Worm (Caenorhabditis elegans): ENCODE measurements around the gene R02D5.1.

The R02D5.1 gene

ce11 chrV:14505745-14506214, 2.3 kb upstream of the R02D5.1 start:
- TF ChIP-seq klf-2 (GFP tag; conservative IDR thresholded peaks at IDR 0.05) (no peak), flt-1 (GFP tag; IDR thresholded peaks at IDR 0.05) (no peak), T22C8.4 (GFP tag; IDR thresholded peaks at IDR 0.05) (no peak), ref-1 (GFP tag; conservative IDR thresholded peaks at IDR 0.05) (no peak), ztf-23 (GFP tag; IDR thresholded peaks at IDR 0.05) (0 out of 2 replicates have a peak, but pooled peaks have one; percentile 55), tab-1 (GFP tag; IDR thresholded peaks at IDR 0.05) (no peak), med-1 (GFP tag; optimal IDR thresholded peaks at IDR 0.05; ENCODE audit: insufficient read depth) (no peak), cog-1 (tag; optimal IDR thresholded peaks at IDR 0.05) (peak; percentile 51), ztf-29 (GFP tag; IDR thresholded peaks at IDR 0.05) (peak; percentile 60; the same call in 1 of the 2 replicates)

ce11 chrV:14506713-14507675, 1.1 kb upstream of the R02D5.1 start:
- TF ChIP-seq flt-1 (GFP tag; IDR thresholded peaks at IDR 0.05): no peak
- TF ChIP-seq ztf-29 (GFP tag; IDR thresholded peaks at IDR 0.05): peak; percentile 13; the same call in 1 of the 2 replicates

- TF ChIP-seq klf-2 (GFP tag; conservative IDR thresholded peaks at IDR 0.05) (no peak), ztf-29 (GFP tag; IDR thresholded peaks at IDR 0.05) (no peak), cog-1 (tag; optimal IDR thresholded peaks at IDR 0.05) (no peak), med-1 (GFP tag; optimal IDR thresholded peaks at IDR 0.05; ENCODE audit: insufficient read depth) (no peak), ztf-23 (GFP tag; IDR thresholded peaks at IDR 0.05) (no peak), flt-1 (GFP tag; IDR thresholded peaks at IDR 0.05) (no peak), ref-1 (GFP tag; conservative IDR thresholded peaks at IDR 0.05) (no peak), T22C8.4 (GFP tag; IDR thresholded peaks at IDR 0.05) (no peak), tab-1 (GFP tag; IDR thresholded peaks at IDR 0.05) (no peak)
Measured at ce11 chrV:14508556-14508955, 507 bp downstream of the R02D5.1 start.

- TF ChIP-seq tab-1 (GFP tag; IDR thresholded peaks at IDR 0.05): no peak
- TF ChIP-seq med-1 (GFP tag; optimal IDR thresholded peaks at IDR 0.05; ENCODE audit: insufficient read depth): no peak
- no peak for TF ChIP-seq T22C8.4 (GFP tag; IDR thresholded peaks at IDR 0.05)
- TF ChIP-seq ztf-23 (GFP tag; IDR thresholded peaks at IDR 0.05): no peak
- no peak for TF ChIP-seq klf-2 (GFP tag; conservative IDR thresholded peaks at IDR 0.05)
- TF ChIP-seq cog-1 (tag; optimal IDR thresholded peaks at IDR 0.05): no peak
- no peak for TF ChIP-seq ref-1 (GFP tag; conservative IDR thresholded peaks at IDR 0.05)
- TF ChIP-seq ztf-29 (GFP tag; IDR thresholded peaks at IDR 0.05): no peak
- no peak for TF ChIP-seq flt-1 (GFP tag; IDR thresholded peaks at IDR 0.05)
Measured at ce11 chrV:14510746-14511145, 2.7 kb downstream of the R02D5.1 start, which contains the start of gene R02D5.9. TSS of gene R02D5.9 (minus strand) at chrV:14511123.

ce11 chrV:14518010-14518409, 10.0 kb downstream of the R02D5.1 start, which contains the start of gene R02D5.6:
TSS of gene R02D5.6 (minus strand) at chrV:14518110.
- TF ChIP-seq ztf-29 (GFP tag; IDR thresholded peaks at IDR 0.05) (no peak), ztf-23 (GFP tag; IDR thresholded peaks at IDR 0.05) (no peak), flt-1 (GFP tag; IDR thresholded peaks at IDR 0.05) (no peak)

ce11 chrV:14519268-14519667, 11.2 kb downstream of the R02D5.1 start, which contains the start of gene R02D5.8:
TSS of gene R02D5.8 (minus strand) at chrV:14519368.
- TF ChIP-seq med-1 (GFP tag; optimal IDR thresholded peaks at IDR 0.05; ENCODE audit: insufficient read depth) (no peak), ref-1 (GFP tag; conservative IDR thresholded peaks at IDR 0.05) (no peak), flt-1 (GFP tag; IDR thresholded peaks at IDR 0.05) (no peak), ztf-23 (GFP tag; IDR thresholded peaks at IDR 0.05) (no peak), tab-1 (GFP tag; IDR thresholded peaks at IDR 0.05) (no peak)

- no peak for TF ChIP-seq med-1 (GFP tag; optimal IDR thresholded peaks at IDR 0.05; ENCODE audit: insufficient read depth)
- TF ChIP-seq T22C8.4 (GFP tag; IDR thresholded peaks at IDR 0.05): no peak
- TF ChIP-seq tab-1 (GFP tag; IDR thresholded peaks at IDR 0.05): no peak
- no peak for TF ChIP-seq ref-1 (GFP tag; conservative IDR thresholded peaks at IDR 0.05)
- TF ChIP-seq klf-2 (GFP tag; conservative IDR thresholded peaks at IDR 0.05): no peak
- no peak for TF ChIP-seq cog-1 (tag; optimal IDR thresholded peaks at IDR 0.05)
- TF ChIP-seq ztf-23 (GFP tag; IDR thresholded peaks at IDR 0.05): no peak
- no peak for TF ChIP-seq ztf-29 (GFP tag; IDR thresholded peaks at IDR 0.05)
- TF ChIP-seq flt-1 (GFP tag; IDR thresholded peaks at IDR 0.05): no peak
Measured at ce11 chrV:14521000-14521399, 13.0 kb downstream of the R02D5.1 start, which contains the start of gene C53A5.17. TSS of gene C53A5.17 (minus strand) at chrV:14521100.

- TF ChIP-seq med-1 (GFP tag; optimal IDR thresholded peaks at IDR 0.05; ENCODE audit: insufficient read depth): no peak
Measured at ce11 chrV:14522514-14522913, 14.5 kb downstream of the R02D5.1 start, which contains the start of gene C53A5.16. TSS of gene C53A5.16 (minus strand) at chrV:14522614.

ce11 chrV:14523105-14523504, 15.1 kb downstream of the R02D5.1 start, which contains the start of gene C53A5.2:
TSS of gene C53A5.2 (minus strand) at chrV:14523205.
- TF ChIP-seq med-1 (GFP tag; optimal IDR thresholded peaks at IDR 0.05; ENCODE audit: insufficient read depth) (no peak), T22C8.4 (GFP tag; IDR thresholded peaks at IDR 0.05) (no peak), ztf-29 (GFP tag; IDR thresholded peaks at IDR 0.05) (no peak), cog-1 (tag; optimal IDR thresholded peaks at IDR 0.05) (no peak), ztf-23 (GFP tag; IDR thresholded peaks at IDR 0.05) (no peak), klf-2 (GFP tag; conservative IDR thresholded peaks at IDR 0.05) (no peak), flt-1 (GFP tag; IDR thresholded peaks at IDR 0.05) (no peak), ref-1 (GFP tag; conservative IDR thresholded peaks at IDR 0.05) (no peak), tab-1 (GFP tag; IDR thresholded peaks at IDR 0.05) (no peak)
